Worm (Caenorhabditis elegans) whole organism, young adult: ENCODE measurements around the gene C52B9.10.

Experiments used
- ama-1 ChIP-seq, 3 experiments: fragments of 150-350 bp in 1 of 3; sonication (generic microtip) in 2 of 3; optimal IDR thresholded peaks; 2 replicates each; lab custom pipeline; 2014 to 2018; ENCODE audit warnings: missing biosample characterization in 2 of 3, missing genetic modification characterization in 2 of 3, missing genetic modification reagents in 2 of 3
- atf-7 ChIP-seq: sonication (generic microtip); optimal IDR thresholded peaks from 2 replicates; lab custom pipeline; 2017; ENCODE audit warnings: mild to moderate bottlenecking, missing genetic modification characterization, missing compliant biosample characterization
- cebp-2 ChIP-seq: fragments of 200-800 bp; sonication (Bioruptor generic); IDR thresholded peaks from 2 replicates; pipeline ENCODE4 v1.3.6; 2022; ENCODE audit warnings: missing genetic modification characterization, missing compliant biosample characterization
- dpff-1 ChIP-seq: sonication (generic microtip); optimal IDR thresholded peaks from 2 replicates; lab custom pipeline; 2017; ENCODE audit warnings: mild to moderate bottlenecking, missing genetic modification characterization, missing compliant biosample characterization
- ets-4 ChIP-seq: fragments of 200-800 bp; sonication (Bioruptor generic); optimal IDR thresholded peaks from 2 replicates; lab custom pipeline; 2018; ENCODE audit warnings: mild to moderate bottlenecking, missing genetic modification characterization, missing compliant biosample characterization
- let-526 ChIP-seq: fragments of 200-800 bp; sonication (Bioruptor generic); IDR thresholded peaks from 2 replicates; pipeline ENCODE4 v1.3.6; 2022; ENCODE audit warnings: missing genetic modification reagents, missing genetic modification characterization, missing compliant biosample characterization
- lir-1 ChIP-seq: fragments of 200-800 bp; sonication (Bioruptor generic); conservative IDR thresholded peaks from 2 replicates; pipeline ENCODE4 v1.3.6; 2022; ENCODE audit warnings: missing genetic modification reagents, missing genetic modification characterization, missing compliant biosample characterization
- madf-10 ChIP-seq: sonication (generic microtip); optimal IDR thresholded peaks from 2 replicates; lab custom pipeline; 2016; ENCODE audit warnings: mild to moderate bottlenecking, missing genetic modification characterization, missing compliant biosample characterization
- mcd-1 ChIP-seq: fragments of 200-800 bp; sonication (Bioruptor generic); IDR thresholded peaks from 2 replicates; pipeline ENCODE4 v1.3.6; 2022; ENCODE audit warnings: missing genetic modification reagents, missing genetic modification characterization, missing compliant biosample characterization
- nfya-1 ChIP-seq: sonication (generic microtip); optimal IDR thresholded peaks from 2 replicates; lab custom pipeline; 2017; ENCODE audit warnings: antibody characterized with exemption, missing compliant biosample characterization, missing genetic modification characterization, borderline replicate concordance; ENCODE audit not compliant: insufficient read depth
- nfya-2 ChIP-seq: fragments of 200-800 bp; sonication (Bioruptor generic); IDR thresholded peaks from 2 replicates; pipeline ENCODE4 v1.3.6; 2022; ENCODE audit warnings: missing genetic modification reagents, missing genetic modification characterization, missing compliant biosample characterization
- nfyb-1 ChIP-seq: fragments of 200-800 bp; sonication (Bioruptor generic); IDR thresholded peaks from 2 replicates; pipeline ENCODE4 v1.3.6; 2022; ENCODE audit warnings: missing genetic modification reagents, missing genetic modification characterization, missing compliant biosample characterization
- ztf-3 ChIP-seq: fragments of 200-800 bp; sonication (Bioruptor generic); optimal IDR thresholded peaks from 2 replicates; lab custom pipeline; 2018; ENCODE audit warnings: mild to moderate bottlenecking, missing genetic modification characterization, missing compliant biosample characterization

ce11 chrX:4282380-4282779 lies 8.7 kb downstream of the C52B9.10 start, which contains the start of gene C52B9.19:
- TF ChIP-seq atf-7 (tag; lab: Kevin White, UChicago) (no peak), ama-1 (optimal IDR thresholded peaks at IDR 0.05; lab: Kevin White, UChicago) (no peak), ama-1 (GFP tag; optimal IDR thresholded peaks at IDR 0.05; lab: Kevin White, UChicago) (no peak), ztf-3 (no peak), mcd-1 (no peak), let-526 (GFP tag; lab: Robert Waterston, UW) (no peak), madf-10 (no peak), nfya-2 (no peak), cebp-2 (GFP tag; lab: Robert Waterston, UW) (no peak), ets-4 (GFP tag; lab: Kevin White, UChicago) (no peak), nfyb-1 (GFP tag; lab: Robert Waterston, UW) (no peak), nfya-1 (tag; lab: Kevin White, UChicago) (no peak), dpff-1 (tag; lab: Kevin White, UChicago) (no peak), lir-1 (GFP tag; lab: Robert Waterston, UW) (no peak)
